Worm (Caenorhabditis elegans) whole organism, L4/young adult: ENCODE data around the gene R03H10.6.

Experiments used
- W03F9.2 ChIP-seq: fragments of 150-350 bp; optimal IDR thresholded peaks from 2 replicates; lab custom pipeline; 2014; ENCODE audit warnings: missing biosample characterization, missing genetic modification characterization
- him-1 ChIP-seq: sonication (generic microtip); optimal IDR thresholded peaks from 2 replicates; lab custom pipeline; 2016; ENCODE audit warnings: missing genotype, missing genetic modification reagents, missing genetic modification characterization, missing compliant biosample characterization

- TF ChIP-seq him-1 (no peak), W03F9.2 (no peak)
Observed at ce11 chrII:4186364-4186763, 13.1 kb upstream of the R03H10.6 start, which contains the start of gene cpna-1.
